Fruit fly (Drosophila melanogaster) whole organism, embryonic: Measurements from ENCODE around the gene CG12256.

ENCODE experiments used
- CG2129 ChIP-seq: fragments of 200-800 bp; sonication (Bioruptor generic); IDR thresholded peaks from 2 replicates; pipeline ENCODE4 v1.3.6; 2022; ENCODE audit warnings: missing biosample characterization, missing genetic modification characterization; ENCODE audit not compliant: partially characterized antibody
- CG3163 ChIP-seq: fragments of 200-800 bp; sonication (Bioruptor generic); optimal IDR thresholded peaks from 3 replicates; lab custom pipeline; 2016; ENCODE audit warnings: missing biosample characterization, missing genetic modification characterization
- Dbx ChIP-seq: fragments of 200-800 bp; sonication (Bioruptor generic); IDR thresholded peaks from 3 replicates; pipeline ENCODE4 v1.3.6; 2022; ENCODE audit warnings: missing biosample characterization, missing genetic modification characterization
- Deaf1 ChIP-seq: fragments of 200-800 bp; optimal IDR thresholded peaks from 3 replicates; lab custom pipeline; 2019; ENCODE audit warnings: missing biosample characterization, mild to moderate bottlenecking, missing genetic modification characterization, moderate library complexity
- crol ChIP-seq: fragments of 200-800 bp; sonication (Bioruptor generic); IDR thresholded peaks from 2 replicates; pipeline ENCODE4 v1.3.6; 2022; ENCODE audit warnings: missing biosample characterization, missing genetic modification characterization
- dpn ChIP-seq, 2 experiments: fragments of 200-800 bp; sonication (Bioruptor generic); optimal IDR thresholded peaks; 3 replicates each; lab custom pipeline; 2016; ENCODE audit warnings: missing biosample characterization in 2 of 2, missing genetic modification characterization in 2 of 2
- fd102C ChIP-seq: fragments of 200-800 bp; sonication (Bioruptor generic); optimal IDR thresholded peaks from 2 replicates; lab custom pipeline; 2018; ENCODE audit warnings: missing biosample characterization, mild to moderate bottlenecking, missing genetic modification characterization, moderate library complexity
- kay ChIP-seq: fragments of 200-800 bp; sonication (Bioruptor generic); optimal IDR thresholded peaks from 2 replicates; lab custom pipeline; 2016; ENCODE audit warnings: missing biosample characterization, missing genetic modification characterization
- onecut ChIP-seq: fragments of 200-800 bp; sonication (Bioruptor generic); IDR thresholded peaks from 2 replicates; pipeline ENCODE4 v1.3.6; 2022; ENCODE audit warnings: missing biosample characterization, missing genetic modification characterization
- row ChIP-seq: fragments of 200-800 bp; sonication (Bioruptor generic); IDR thresholded peaks from 3 replicates; pipeline ENCODE4 v1.3.6; 2022; ENCODE audit warnings: missing biosample characterization, missing genetic modification characterization
- sisA ChIP-seq: fragments of 200-800 bp; sonication (Bioruptor generic); IDR thresholded peaks from 2 replicates; pipeline ENCODE4 v1.3.6; 2022; ENCODE audit warnings: missing biosample characterization, missing genetic modification characterization

dm6 chr3R:12270590-12270989 is 44.5 kb upstream of the CG12256 start, which contains the start of gene CG17738:
- TF ChIP-seq fd102C (GFP tag; lab: Kevin White, UChicago) (no peak), onecut (GFP tag; lab: Robert Waterston, UW) (no peak), row (GFP tag; lab: Robert Waterston, UW) (no peak), dpn (GFP tag; optimal IDR thresholded peaks at IDR 0.05; lab: Kevin White, UChicago) (no peak), CG2129 (GFP tag; lab: Robert Waterston, UW) (no peak), Dbx (GFP tag; lab: Robert Waterston, UW) (no peak), sisA (GFP tag; lab: Robert Waterston, UW) (no peak), CG3163 (GFP tag; lab: Kevin White, UChicago) (no peak), Deaf1 (tag; lab: Kevin White, UChicago) (no peak), kay (GFP tag; lab: Kevin White, UChicago) (no peak), crol (GFP tag; lab: Robert Waterston, UW) (no peak)
